Worm (Caenorhabditis elegans): ENCODE measurements around the gene spl-1.

The spl-1 gene

ce11 chrIV:427100-427908 lies 44.3 kb upstream of the spl-1 start (continued):
- no peak for TF ChIP-seq lin-40 (tag; optimal IDR thresholded peaks at IDR 0.05)
- no peak for TF ChIP-seq let-607 (tag; optimal IDR thresholded peaks at IDR 0.05)
- TF ChIP-seq snpc-1.3 (tag; optimal IDR thresholded peaks at IDR 0.05; ENCODE audit: insufficient read depth), result peak; percentile 16
- TF ChIP-seq mes-4 (tag; optimal IDR thresholded peaks at IDR 0.05), result no peak
- TF ChIP-seq akir-1 (GFP tag; optimal IDR thresholded peaks at IDR 0.05), result no peak
- peak; percentile 32 for TF ChIP-seq lin-54 (GFP tag; optimal IDR thresholded peaks at IDR 0.05)
- no peak for TF ChIP-seq die-1 (tag; optimal IDR thresholded peaks at IDR 0.05)
- peak; percentile 54 for TF ChIP-seq snpc-3.4 (tag; optimal IDR thresholded peaks at IDR 0.05)
- no peak for TF ChIP-seq ztf-18 (tag; optimal IDR thresholded peaks at IDR 0.05)
- no peak for TF ChIP-seq F52B5.7 (tag; optimal IDR thresholded peaks at IDR 0.05)
- peak; percentile 33 for TF ChIP-seq chd-7 (tag; optimal IDR thresholded peaks at IDR 0.05)
- TF ChIP-seq egl-18 (GFP tag; IDR thresholded peaks at IDR 0.05), result no peak
- no peak for TF ChIP-seq ztf-6 (GFP tag; IDR thresholded peaks at IDR 0.05)
- TF ChIP-seq pha-4 (tag; optimal IDR thresholded peaks at IDR 0.05), result no peak
- peak; percentile 50 for TF ChIP-seq tlf-1 (GFP tag; optimal IDR thresholded peaks at IDR 0.05)
- TF ChIP-seq repo-1 (tag; optimal IDR thresholded peaks at IDR 0.05), result no peak
- no peak for TF ChIP-seq aptf-3 (GFP tag; IDR thresholded peaks at IDR 0.05)
- TF ChIP-seq madf-6 (GFP tag; IDR thresholded peaks at IDR 0.05), result peak; percentile 59
- no peak for TF ChIP-seq ztf-22 (GFP tag; optimal IDR thresholded peaks at IDR 0.05)
- TF ChIP-seq nfya-2 (GFP tag; IDR thresholded peaks at IDR 0.05), result peak; percentile 59; the same call in 1 of the 2 replicates
- TF ChIP-seq K12H6.12 (tag; optimal IDR thresholded peaks at IDR 0.05), result no peak
- no peak for TF ChIP-seq madf-8 (GFP tag; conservative IDR thresholded peaks at IDR 0.05)
- TF ChIP-seq ekl-4 (GFP tag; IDR thresholded peaks at IDR 0.05), result peak; percentile 67; the same call in 1 of the 2 replicates
- peak in 1 of 2 experiments; percentile 16 for TF ChIP-seq rec-8 (tag; optimal IDR thresholded peaks at IDR 0.05)
- TF ChIP-seq ceh-100 (GFP tag; IDR thresholded peaks at IDR 0.05), result no peak
- no peak for TF ChIP-seq hlh-26 (GFP tag; conservative IDR thresholded peaks at IDR 0.05)
- TF ChIP-seq Y56A3A.18 (GFP tag; IDR thresholded peaks at IDR 0.05), result no peak
- no peak for TF ChIP-seq zfh-2 (GFP tag; conservative IDR thresholded peaks at IDR 0.05)
- TF ChIP-seq C06A6.2 (GFP tag; conservative IDR thresholded peaks at IDR 0.05), result no peak
- no peak for TF ChIP-seq somi-1 (GFP tag; optimal IDR thresholded peaks at IDR 0.05)
- TF ChIP-seq mcd-1 (GFP tag; IDR thresholded peaks at IDR 0.05), result peak; percentile 8; the same call in 1 of the 2 replicates
- TF ChIP-seq mxl-1 (tag; optimal IDR thresholded peaks at IDR 0.05), result no peak
- TF ChIP-seq egrh-3 (GFP tag; IDR thresholded peaks at IDR 0.05), result no peak
- TF ChIP-seq xnd-1 (tag; optimal IDR thresholded peaks at IDR 0.05), result no peak
- no peak for TF ChIP-seq mel-28 (tag; optimal IDR thresholded peaks at IDR 0.05; ENCODE audit: borderline replicate concordance)
- TF ChIP-seq C17E4.6 (GFP tag; IDR thresholded peaks at IDR 0.05), result 0 out of 2 replicates have a peak, but pooled peaks have one; percentile 43
- TF ChIP-seq nfyb-1 (GFP tag; IDR thresholded peaks at IDR 0.05), result 0 out of 2 replicates have a peak, but pooled peaks have one; percentile 22
- TF ChIP-seq unc-130 (GFP tag; optimal IDR thresholded peaks at IDR 0.05), result no peak
- peak; percentile 16 for TF ChIP-seq F57C9.4 (tag; optimal IDR thresholded peaks at IDR 0.05)
- no peak for TF ChIP-seq nhr-27 (tag; optimal IDR thresholded peaks at IDR 0.05)
- TF ChIP-seq Y79H2A.3 (GFP tag; conservative IDR thresholded peaks at IDR 0.05), result no peak
- TF ChIP-seq ets-4 (GFP tag; optimal IDR thresholded peaks at IDR 0.05), result no peak
- no peak for TF ChIP-seq B0336.3 (GFP tag; IDR thresholded peaks at IDR 0.05)
- peak; percentile 39 for TF ChIP-seq Y53G8AR.9 (GFP tag; conservative IDR thresholded peaks at IDR 0.05)
- TF ChIP-seq athp-1 (tag; optimal IDR thresholded peaks at IDR 0.05), result peak; percentile 17
- no peak for TF ChIP-seq ceh-91 (GFP tag; IDR thresholded peaks at IDR 0.05)
- TF ChIP-seq lin-35 (GFP tag; optimal IDR thresholded peaks at IDR 0.05), result no peak

Data from whole organism, young adult.